Worm (Caenorhabditis elegans): ENCODE data around the gene popl-7.

- TF ChIP-seq lin-15B (tag; optimal IDR thresholded peaks at IDR 0.05) (no peak), nhr-11 (tag; optimal IDR thresholded peaks at IDR 0.05) (no peak), ceh-16 (tag; optimal IDR thresholded peaks at IDR 0.05) (no peak), elt-3 (tag; optimal IDR thresholded peaks at IDR 0.05) (no peak), snpc-4 (tag; optimal IDR thresholded peaks at IDR 0.05) (no peak), ceh-28 (tag; optimal IDR thresholded peaks at IDR 0.05) (no peak)
Measured at ce11 chrIV:13328059-13328458, 42.4 kb upstream of the popl-7 start, which contains the start of gene far-6.

Measured in whole organism, L3 larva.